Worm (Caenorhabditis elegans) whole organism, L1 larva: ENCODE results near the gene Y43F8B.17.

Experiments
- ceh-90 ChIP-seq: sonication (generic microtip); optimal IDR thresholded peaks from 2 replicates; lab custom pipeline; 2016; ENCODE audit warnings: missing genetic modification characterization, missing compliant biosample characterization
- elt-3 ChIP-seq, 6 experiments: fragments of 150-350 bp in 1 of 6; sonication (generic microtip); optimal IDR thresholded peaks; 2 replicates each; lab custom pipeline; 2017 to 2018; ENCODE audit warnings: missing biosample characterization in 6 of 6, missing genetic modification characterization in 6 of 6, inconsistent platforms in 1 of 6

DNA sequence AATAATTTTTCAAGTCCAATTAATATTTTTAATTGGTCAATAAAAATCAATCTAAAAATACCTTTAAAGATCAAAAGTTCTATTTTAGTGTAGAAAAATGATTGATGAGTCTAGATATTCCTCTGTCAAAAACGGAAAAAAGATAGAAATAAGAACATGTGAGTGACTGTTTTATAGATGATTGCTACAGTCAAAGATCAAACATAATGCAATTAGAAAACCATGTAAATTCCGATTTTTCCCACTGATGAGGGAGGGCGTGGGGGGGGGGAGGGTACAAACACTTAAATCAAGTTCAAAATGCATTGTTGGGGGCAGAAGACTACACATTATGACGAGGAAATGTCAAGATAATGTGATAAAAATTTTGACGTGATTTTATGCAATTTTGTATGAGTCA is 41.7 kb downstream of the Y43F8B.17 start:
- TF ChIP-seq elt-3 (tag; optimal IDR thresholded peaks at IDR 0.05; lab: Kevin White, UChicago), result peak in 1 of 6 experiments; percentile 8
- TF ChIP-seq ceh-90 (tag; lab: Kevin White, UChicago), result no peak
